Fruit fly (Drosophila melanogaster) whole organism, embryonic: ENCODE measurements around the gene BTBD9.

Experiments used
- Atf-2 ChIP-seq: fragments of 200-800 bp; sonication (Bioruptor generic); optimal IDR thresholded peaks from 2 replicates; lab custom pipeline; 2016; ENCODE audit warnings: missing biosample characterization, missing genetic modification characterization
- CG10147 ChIP-seq: fragments of 200-800 bp; sonication (Bioruptor generic); optimal IDR thresholded peaks from 2 replicates; lab custom pipeline; 2019; ENCODE audit warnings: missing biosample characterization, mild to moderate bottlenecking, missing genetic modification characterization, moderate library complexity
- CG10543 ChIP-seq: fragments of 200-800 bp; sonication (Bioruptor generic); optimal IDR thresholded peaks from 3 replicates; lab custom pipeline; 2017; ENCODE audit warnings: missing biosample characterization, mild to moderate bottlenecking, missing genetic modification characterization, moderate library complexity
- CG11504 ChIP-seq: fragments of 200-800 bp; sonication (Bioruptor generic); optimal IDR thresholded peaks from 3 replicates; lab custom pipeline; 2019; ENCODE audit warnings: missing biosample characterization, mild to moderate bottlenecking, missing genetic modification characterization, moderate library complexity
- CG13287 ChIP-seq: fragments of 200-800 bp; sonication (Bioruptor generic); IDR thresholded peaks from 2 replicates; pipeline ENCODE4 v1.3.6; 2022; ENCODE audit warnings: missing biosample characterization, missing genetic modification characterization; ENCODE audit not compliant: partially characterized antibody
- CG13624 ChIP-seq: fragments of 200-800 bp; sonication (Bioruptor generic); optimal IDR thresholded peaks from 2 replicates; lab custom pipeline; 2016; ENCODE audit warnings: missing biosample characterization, missing genetic modification characterization
- CG13894 ChIP-seq: fragments of 200-800 bp; sonication (Bioruptor generic); optimal IDR thresholded peaks from 3 replicates; lab custom pipeline; 2018; ENCODE audit warnings: missing biosample characterization, mild to moderate bottlenecking, missing genetic modification characterization, moderate library complexity
- CG14710 ChIP-seq: fragments of 200-800 bp; sonication (Bioruptor generic); optimal IDR thresholded peaks from 3 replicates; lab custom pipeline; 2019; ENCODE audit warnings: missing biosample characterization, mild to moderate bottlenecking, missing genetic modification characterization, moderate library complexity
- CG15514 ChIP-seq: fragments of 200-800 bp; sonication (Bioruptor generic); optimal IDR thresholded peaks from 3 replicates; lab custom pipeline; 2017; ENCODE audit warnings: missing biosample characterization, missing genetic modification characterization, mild to moderate bottlenecking, moderate library complexity, missing genetic modification reagents
- CG15601 ChIP-seq: fragments of 200-800 bp; sonication (Bioruptor generic); optimal IDR thresholded peaks from 3 replicates; lab custom pipeline; 2019; ENCODE audit warnings: missing biosample characterization, mild to moderate bottlenecking, missing genetic modification characterization, moderate library complexity
- CG1603 ChIP-seq: fragments of 200-800 bp; sonication (Bioruptor generic); optimal IDR thresholded peaks from 2 replicates; lab custom pipeline; 2019; ENCODE audit warnings: missing biosample characterization, mild to moderate bottlenecking, missing genetic modification characterization, moderate library complexity
- CG17385 ChIP-seq: fragments of 200-800 bp; sonication (Bioruptor generic); optimal IDR thresholded peaks from 3 replicates; lab custom pipeline; 2018; ENCODE audit warnings: missing biosample characterization, mild to moderate bottlenecking, missing genetic modification characterization
- CG18262 ChIP-seq: fragments of 200-800 bp; optimal IDR thresholded peaks from 3 replicates; lab custom pipeline; 2019; ENCODE audit warnings: missing biosample characterization, mild to moderate bottlenecking, missing genetic modification characterization, moderate library complexity
- CG18619 ChIP-seq: fragments of 200-800 bp; sonication (Bioruptor generic); optimal IDR thresholded peaks from 3 replicates; lab custom pipeline; 2017; ENCODE audit warnings: missing biosample characterization, mild to moderate bottlenecking, missing genetic modification characterization
- CG32772 ChIP-seq: fragments of 200-800 bp; sonication (Bioruptor generic); IDR thresholded peaks from 2 replicates; pipeline ENCODE4 v1.3.6; 2022; ENCODE audit warnings: missing biosample characterization, missing genetic modification characterization
- CG6813 ChIP-seq: fragments of 200-800 bp; sonication (Bioruptor generic); optimal IDR thresholded peaks from 2 replicates; lab custom pipeline; 2017; ENCODE audit warnings: missing biosample characterization, missing genetic modification characterization, mild to moderate bottlenecking, moderate library complexity, missing genetic modification reagents
- CG9932 ChIP-seq: fragments of 200-800 bp; sonication (Bioruptor generic); IDR thresholded peaks from 2 replicates; pipeline ENCODE4 v1.3.6; 2022; ENCODE audit warnings: missing biosample characterization, missing genetic modification characterization
- Elba2 ChIP-seq: fragments of 200-800 bp; sonication (Bioruptor generic); optimal IDR thresholded peaks from 3 replicates; lab custom pipeline; 2016; ENCODE audit warnings: missing biosample characterization, missing genetic modification characterization
- Fer1 ChIP-seq: fragments of 200-800 bp; sonication (Bioruptor generic); optimal IDR thresholded peaks from 2 replicates; lab custom pipeline; 2017; ENCODE audit warnings: missing biosample characterization, mild to moderate bottlenecking, missing genetic modification characterization
- HHEX ChIP-seq: fragments of 200-800 bp; sonication (Bioruptor generic); optimal IDR thresholded peaks from 3 replicates; lab custom pipeline; 2017; ENCODE audit warnings: missing biosample characterization, mild to moderate bottlenecking, missing genetic modification characterization, missing genetic modification reagents
- HmgZ ChIP-seq: fragments of 200-800 bp; sonication (Bioruptor generic); optimal IDR thresholded peaks from 2 replicates; lab custom pipeline; 2018; ENCODE audit warnings: missing biosample characterization, mild to moderate bottlenecking, missing genetic modification characterization
- Hmx ChIP-seq: fragments of 200-800 bp; sonication (Bioruptor generic); optimal IDR thresholded peaks from 2 replicates; lab custom pipeline; 2016; ENCODE audit warnings: missing biosample characterization, missing genetic modification characterization
- Nf-YB ChIP-seq: fragments of 200-800 bp; sonication (Bioruptor generic); optimal IDR thresholded peaks from 3 replicates; lab custom pipeline; 2019; ENCODE audit warnings: missing biosample characterization, mild to moderate bottlenecking, missing genetic modification characterization, moderate library complexity
- Opbp ChIP-seq: fragments of 200-800 bp; sonication (Bioruptor generic); IDR thresholded peaks from 3 replicates; pipeline ENCODE4 v1.3.6; 2022; ENCODE audit warnings: missing biosample characterization, missing genetic modification characterization; ENCODE audit not compliant: partially characterized antibody
- Ssrp ChIP-seq: fragments of 200-800 bp; sonication (Bioruptor generic); optimal IDR thresholded peaks from 2 replicates; lab custom pipeline; 2018; ENCODE audit warnings: missing biosample characterization, mild to moderate bottlenecking, missing genetic modification characterization, moderate library complexity
- Tbp ChIP-seq: fragments of >200 bp; optimal IDR thresholded peaks from 2 replicates; lab custom pipeline; 2018; ENCODE audit warnings: missing biosample characterization, missing genetic modification characterization
- Trl ChIP-seq, 3 experiments: fragments of >200 bp in 2 of 3; fragments of 200-800 bp in 1 of 3; sonication (Bioruptor generic) in 1 of 3; optimal IDR thresholded peaks; 2 replicates in 1 of 3; 3 replicates in 2 of 3; lab custom pipeline; 2016 to 2017; ENCODE audit warnings: missing biosample characterization in 1 of 3, missing genetic modification characterization in 1 of 3
- chinmo ChIP-seq: fragments of 200-800 bp; sonication (Bioruptor generic); IDR thresholded peaks from 4 replicates; pipeline ENCODE4 v1.3.6; 2022; ENCODE audit warnings: missing biosample characterization, missing genetic modification characterization; ENCODE audit not compliant: partially characterized antibody
- cwo ChIP-seq: fragments of 200-800 bp; sonication (Bioruptor generic); optimal IDR thresholded peaks from 3 replicates; lab custom pipeline; 2017; ENCODE audit warnings: missing biosample characterization, missing genetic modification characterization, mild to moderate bottlenecking, moderate library complexity, missing genetic modification reagents
- dmrt11E ChIP-seq: fragments of 200-800 bp; sonication (Bioruptor generic); optimal IDR thresholded peaks from 3 replicates; lab custom pipeline; 2018; ENCODE audit warnings: missing biosample characterization, mild to moderate bottlenecking, missing genetic modification characterization, moderate library complexity
- ewg ChIP-seq: fragments of 200-800 bp; sonication (Bioruptor generic); optimal IDR thresholded peaks from 3 replicates; lab custom pipeline; 2017; ENCODE audit warnings: mild to moderate bottlenecking, missing biosample characterization, missing genetic modification reagents, missing genetic modification characterization
- lab ChIP-seq: fragments of 200-800 bp; sonication (Bioruptor generic); optimal IDR thresholded peaks from 3 replicates; lab custom pipeline; 2017; ENCODE audit warnings: missing biosample characterization, missing genetic modification characterization, mild to moderate bottlenecking, moderate library complexity, missing genetic modification reagents
- mam ChIP-seq: fragments of 200-800 bp; sonication (Bioruptor generic); optimal IDR thresholded peaks from 3 replicates; lab custom pipeline; 2016; ENCODE audit warnings: missing biosample characterization, missing genetic modification characterization
- nerfin-1 ChIP-seq: fragments of 200-800 bp; sonication (Bioruptor generic); optimal IDR thresholded peaks from 3 replicates; lab custom pipeline; 2019; ENCODE audit warnings: missing biosample characterization, mild to moderate bottlenecking, missing genetic modification characterization, moderate library complexity
- phol ChIP-seq: fragments of 200-800 bp; sonication (Bioruptor generic); optimal IDR thresholded peaks from 3 replicates; lab custom pipeline; 2018; ENCODE audit warnings: missing biosample characterization, mild to moderate bottlenecking, missing genetic modification characterization, moderate library complexity
- pros ChIP-seq: fragments of 200-800 bp; sonication (Bioruptor generic); optimal IDR thresholded peaks from 3 replicates; lab custom pipeline; 2019; ENCODE audit warnings: missing biosample characterization, mild to moderate bottlenecking, missing genetic modification characterization, moderate library complexity
- psq ChIP-seq: fragments of 200-800 bp; sonication (Bioruptor generic); optimal IDR thresholded peaks from 2 replicates; lab custom pipeline; 2017; ENCODE audit warnings: missing biosample characterization, missing genetic modification characterization
- pzg ChIP-seq: fragments of 200-800 bp; sonication (Bioruptor generic); optimal IDR thresholded peaks from 3 replicates; lab custom pipeline; 2018; ENCODE audit warnings: missing biosample characterization, mild to moderate bottlenecking, missing genetic modification characterization, moderate library complexity
- seq ChIP-seq: fragments of 200-800 bp; sonication (Bioruptor generic); IDR thresholded peaks from 2 replicates; pipeline ENCODE4 v1.3.6; 2022; ENCODE audit warnings: missing biosample characterization, missing genetic modification characterization
- sug ChIP-seq: fragments of 200-800 bp; optimal IDR thresholded peaks from 2 replicates; lab custom pipeline; 2019; ENCODE audit warnings: missing biosample characterization, mild to moderate bottlenecking, missing genetic modification characterization, moderate library complexity
- trem ChIP-seq: fragments of 200-800 bp; optimal IDR thresholded peaks from 3 replicates; lab custom pipeline; 2019; ENCODE audit warnings: missing biosample characterization, mild to moderate bottlenecking, missing genetic modification characterization, moderate library complexity
- twi ChIP-seq: fragments of 200-800 bp; optimal IDR thresholded peaks from 2 replicates; lab custom pipeline; 2019; ENCODE audit warnings: missing biosample characterization, mild to moderate bottlenecking, missing genetic modification characterization, moderate library complexity
- unc-4 ChIP-seq: fragments of 200-800 bp; sonication (Bioruptor generic); IDR thresholded peaks from 2 replicates; pipeline ENCODE4 v1.3.6; 2022; ENCODE audit warnings: missing biosample characterization, missing genetic modification characterization; ENCODE audit not compliant: partially characterized antibody
- zen ChIP-seq: fragments of 200-800 bp; sonication (Bioruptor generic); optimal IDR thresholded peaks from 3 replicates; lab custom pipeline; 2018; ENCODE audit warnings: missing biosample characterization, mild to moderate bottlenecking, missing genetic modification characterization, moderate library complexity

BTBD9 gene

dm6 chrX:10785920-10786361 lies 17.6 kb downstream of the BTBD9 start (continued):
- TF ChIP-seq CG17385 (GFP tag; lab: Kevin White, UChicago) (no peak), Trl (optimal IDR thresholded peaks at IDR 0.05; lab: Kevin White, UChicago) (peak; percentile 64 to 77), Trl (GFP tag; optimal IDR thresholded peaks at IDR 0.05; lab: Kevin White, UChicago) (no peak), zen (tag; lab: Kevin White, UChicago) (peak; percentile 22), Tbp (no peak), Elba2 (peak; percentile 90), Hmx (GFP tag; lab: Kevin White, UChicago) (no peak), HmgZ (peak; percentile 22), CG18262 (tag; lab: Kevin White, UChicago) (no peak), sug (tag; lab: Kevin White, UChicago) (peak; percentile 16), nerfin-1 (tag; lab: Kevin White, UChicago) (peak; percentile 53), chinmo (GFP tag; lab: Robert Waterston, UW) (peak; percentile 79; the same call in 2 of the 4 replicates), Fer1 (peak; percentile 55), lab (GFP tag; lab: Kevin White, UChicago) (peak; percentile 15), CG14710 (tag; lab: Kevin White, UChicago) (no peak), CG1603 (tag; lab: Kevin White, UChicago) (peak; percentile 2), unc-4 (GFP tag; lab: Robert Waterston, UW) (no peak), HHEX (GFP tag; lab: Kevin White, UChicago) (peak; percentile 27), CG13624 (GFP tag; lab: Kevin White, UChicago) (peak; percentile 7), seq (GFP tag; lab: Robert Waterston, UW) (0 out of 2 replicates have a peak, but pooled peaks have one; percentile 37), CG6813 (GFP tag; lab: Kevin White, UChicago) (peak; percentile 8), CG11504 (tag; lab: Kevin White, UChicago) (peak; percentile 12), CG13894 (tag; lab: Kevin White, UChicago) (peak; percentile 41), psq (peak; percentile 8), dmrt11E (tag; lab: Kevin White, UChicago) (no peak), ewg (GFP tag; lab: Kevin White, UChicago) (peak; percentile 17), pzg (GFP tag; lab: Kevin White, UChicago) (peak; percentile 21), Ssrp (tag; lab: Kevin White, UChicago) (no peak), CG10543 (GFP tag; lab: Kevin White, UChicago) (peak; percentile 6), CG9932 (no peak), mam (GFP tag; lab: Kevin White, UChicago) (no peak), CG10147 (GFP tag; lab: Kevin White, UChicago) (peak; percentile 38), phol (tag; lab: Kevin White, UChicago) (peak; percentile 7), Opbp (GFP tag; lab: Robert Waterston, UW) (0 out of 3 replicates have a peak, but pooled peaks have one; percentile 41), CG18619 (no peak), Atf-2 (no peak), CG15601 (tag; lab: Kevin White, UChicago) (no peak), Nf-YB (peak; percentile 1), trem (tag; lab: Kevin White, UChicago) (peak; percentile 99), CG32772 (GFP tag; lab: Robert Waterston, UW) (no peak), pros (GFP tag; lab: Kevin White, UChicago) (peak; percentile 82), cwo (peak; percentile 55), twi (tag; lab: Kevin White, UChicago) (peak; percentile 53), CG13287 (peak; percentile 16; the same call in 1 of the 2 replicates), CG15514 (GFP tag; lab: Kevin White, UChicago) (peak; percentile 38)
- TF ChIP-seq, all 482 proteins: peak for 65
